Fruit fly (Drosophila melanogaster) whole organism, adult: ENCODE measurements around the gene CG8142.

ENCODE experiments used
- CG11617 ChIP-seq: fragments of 200-800 bp; sonication (Bioruptor generic); optimal IDR thresholded peaks from 2 replicates; lab custom pipeline; 2017; ENCODE audit warnings: mild to moderate bottlenecking, missing biosample characterization, missing genetic modification reagents, missing genetic modification characterization
- CG12768 ChIP-seq: fragments of 200-800 bp; sonication (Bioruptor generic); optimal IDR thresholded peaks from 2 replicates; lab custom pipeline; 2017; ENCODE audit warnings: missing biosample characterization, missing genetic modification characterization, mild to moderate bottlenecking, moderate library complexity, missing genetic modification reagents
- CG14711 ChIP-seq: fragments of 200-800 bp; sonication (Bioruptor generic); optimal IDR thresholded peaks from 2 replicates; lab custom pipeline; 2018; ENCODE audit warnings: missing biosample characterization, mild to moderate bottlenecking, missing genetic modification characterization, moderate library complexity
- CG1620 ChIP-seq: fragments of 200-800 bp; sonication (Bioruptor generic); optimal IDR thresholded peaks from 2 replicates; lab custom pipeline; 2016; ENCODE audit warnings: missing biosample characterization, missing genetic modification characterization
- CG33017 ChIP-seq: fragments of 200-800 bp; sonication (Bioruptor generic); optimal IDR thresholded peaks from 2 replicates; lab custom pipeline; 2018; ENCODE audit warnings: missing biosample characterization, mild to moderate bottlenecking, missing genetic modification characterization, moderate library complexity
- CG5204 ChIP-seq: fragments of 200-800 bp; sonication (Bioruptor generic); optimal IDR thresholded peaks from 2 replicates; lab custom pipeline; 2016; ENCODE audit warnings: missing biosample characterization, missing genetic modification characterization
- CG7045 ChIP-seq: fragments of 200-800 bp; sonication (Bioruptor generic); optimal IDR thresholded peaks from 2 replicates; lab custom pipeline; 2017; ENCODE audit warnings: missing biosample characterization, mild to moderate bottlenecking, missing genetic modification characterization
- CG7101 ChIP-seq: fragments of 200-800 bp; sonication (Bioruptor generic); optimal IDR thresholded peaks from 2 replicates; lab custom pipeline; 2018; ENCODE audit warnings: missing biosample characterization, mild to moderate bottlenecking, missing genetic modification characterization, moderate library complexity
- Clk ChIP-seq: fragments of 200-800 bp; sonication (Bioruptor generic); optimal IDR thresholded peaks from 2 replicates; lab custom pipeline; 2017; ENCODE audit warnings: missing biosample characterization, missing genetic modification characterization
- Crg-1 ChIP-seq: fragments of 200-800 bp; sonication (Bioruptor generic); optimal IDR thresholded peaks from 2 replicates; lab custom pipeline; 2016; ENCODE audit warnings: missing biosample characterization, missing genetic modification characterization
- Hr96 ChIP-seq: fragments of 200-800 bp; sonication (Bioruptor generic); optimal IDR thresholded peaks from 2 replicates; lab custom pipeline; 2016; ENCODE audit warnings: missing biosample characterization, missing genetic modification characterization
- Mnt ChIP-seq: fragments of 200-800 bp; sonication (Bioruptor generic); optimal IDR thresholded peaks from 2 replicates; lab custom pipeline; 2016; ENCODE audit warnings: missing biosample characterization, mild to moderate bottlenecking, missing genetic modification characterization
- bab1 ChIP-seq: fragments of 200-800 bp; sonication (Bioruptor generic); optimal IDR thresholded peaks from 3 replicates; lab custom pipeline; 2019; ENCODE audit warnings: missing biosample characterization, mild to moderate bottlenecking, missing genetic modification characterization, moderate library complexity
- cic ChIP-seq: fragments of 200-800 bp; sonication (Bioruptor generic); optimal IDR thresholded peaks from 2 replicates; lab custom pipeline; 2017; ENCODE audit warnings: missing biosample characterization, mild to moderate bottlenecking, missing genetic modification characterization, moderate library complexity
- cnc ChIP-seq, 2 experiments: fragments of >200 bp; optimal IDR thresholded peaks; 2 replicates each; lab custom pipeline; 2017
- kay ChIP-seq: fragments of 200-800 bp; sonication (Bioruptor generic); peaks from one replicate; lab custom pipeline; 2016; ENCODE audit warnings: missing biosample characterization, missing genetic modification characterization, borderline replicate concordance
- ovo ChIP-seq: fragments of 200-800 bp; sonication (Bioruptor generic); optimal IDR thresholded peaks from 2 replicates; lab custom pipeline; 2016; ENCODE audit warnings: missing biosample characterization, missing genetic modification characterization
- pad ChIP-seq: fragments of 200-800 bp; sonication (Bioruptor generic); optimal IDR thresholded peaks from 3 replicates; lab custom pipeline; 2017; ENCODE audit warnings: missing biosample characterization, missing genetic modification characterization, mild to moderate bottlenecking, moderate library complexity, missing genetic modification reagents
- tj ChIP-seq: fragments of 200-800 bp; sonication (Bioruptor generic); optimal IDR thresholded peaks from 3 replicates; lab custom pipeline; 2017; ENCODE audit warnings: missing biosample characterization, mild to moderate bottlenecking, missing genetic modification characterization, moderate library complexity
- toe ChIP-seq: fragments of 200-800 bp; sonication (Bioruptor generic); optimal IDR thresholded peaks from 2 replicates; lab custom pipeline; 2016; ENCODE audit warnings: missing biosample characterization, missing genetic modification characterization

Gene CG8142

dm6 chrX:17804048-17804447, 40.5 kb downstream of the CG8142 start:
- no peak for TF ChIP-seq CG5204 (GFP tag; lab: Kevin White, UChicago)
- no peak for TF ChIP-seq Hr96 (GFP tag; lab: Kevin White, UChicago)
- TF ChIP-seq cic: no peak
- no peak for TF ChIP-seq CG7045
- TF ChIP-seq ovo (GFP tag; lab: Kevin White, UChicago): no peak
- TF ChIP-seq pad (GFP tag; lab: Kevin White, UChicago): no peak
- TF ChIP-seq kay (GFP tag; lab: Kevin White, UChicago): no peak
- no peak for TF ChIP-seq CG14711 (tag; lab: Kevin White, UChicago)
- no peak for TF ChIP-seq Clk
- TF ChIP-seq CG12768 (GFP tag; lab: Kevin White, UChicago): no peak
- TF ChIP-seq Crg-1: no peak
- no peak for TF ChIP-seq bab1
- no peak for TF ChIP-seq Mnt

DNA sequence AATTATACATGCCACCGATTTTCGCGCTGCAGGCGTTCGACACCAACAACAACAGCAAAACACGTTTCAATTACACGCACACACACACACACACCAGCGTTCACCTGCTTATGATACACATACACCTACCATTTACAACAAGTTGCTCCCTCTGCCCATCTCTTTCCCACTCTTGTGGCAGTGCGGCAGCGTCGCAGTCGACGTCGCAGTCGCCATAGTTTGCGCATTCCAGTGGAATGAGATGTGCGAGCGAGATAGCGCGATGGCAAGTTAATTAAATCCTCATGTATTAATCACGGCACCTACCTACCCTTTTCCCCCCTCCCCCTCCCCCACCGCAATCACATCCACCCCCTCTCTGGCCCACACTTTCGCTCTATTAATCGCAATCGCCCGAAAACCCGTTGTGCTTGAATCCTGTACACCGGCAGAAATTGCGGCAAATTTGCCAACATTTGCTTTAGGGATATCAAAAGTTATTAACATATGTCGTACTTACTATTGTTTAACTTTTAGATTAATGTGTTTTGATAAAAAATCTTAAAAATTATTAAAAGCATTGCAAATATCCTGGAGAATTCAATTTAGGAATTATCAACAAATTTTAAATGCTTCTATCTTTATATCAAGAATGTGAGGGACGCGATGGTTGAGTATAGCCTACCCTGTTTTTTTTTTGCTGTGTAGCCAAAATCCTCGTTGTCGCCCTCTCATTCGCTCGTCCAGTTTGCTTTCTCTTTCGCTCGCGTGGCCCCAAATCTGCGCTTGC, 42.0 kb downstream of the CG8142 start:
- TF ChIP-seq Crg-1: no peak
- TF ChIP-seq Clk: no peak
- no peak for TF ChIP-seq cic
- TF ChIP-seq toe (GFP tag; lab: Kevin White, UChicago): no peak
- TF ChIP-seq CG7101 (tag; lab: Kevin White, UChicago): no peak
- no peak for TF ChIP-seq cnc (optimal IDR thresholded peaks at IDR 0.05; lab: Kevin White, UChicago)
- TF ChIP-seq CG14711 (tag; lab: Kevin White, UChicago): no peak
- TF ChIP-seq Hr96 (GFP tag; lab: Kevin White, UChicago): no peak
- TF ChIP-seq CG5204 (GFP tag; lab: Kevin White, UChicago): no peak
- TF ChIP-seq Mnt: no peak
- TF ChIP-seq kay (GFP tag; lab: Kevin White, UChicago): no peak

DNA sequence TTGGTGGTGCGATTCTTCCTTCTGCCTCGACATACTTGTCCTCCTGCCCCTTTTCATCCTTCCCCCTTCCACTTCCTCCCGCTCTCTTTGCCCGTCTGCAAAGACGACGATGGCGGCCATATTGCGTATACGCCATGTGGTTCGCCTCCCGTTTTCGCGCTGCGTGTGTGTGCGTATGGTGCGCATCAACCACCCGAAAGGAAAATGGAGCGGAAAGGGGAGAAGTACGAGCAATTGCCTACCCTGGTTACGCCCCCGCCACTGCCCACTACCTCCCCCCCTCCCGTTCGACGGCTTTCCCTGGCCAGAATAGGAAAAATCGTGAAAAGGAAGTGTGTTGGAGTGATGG, 44.7 kb downstream of the CG8142 start:
- TF ChIP-seq CG12768 (GFP tag; lab: Kevin White, UChicago) (no peak), cnc (optimal IDR thresholded peaks at IDR 0.05; lab: Kevin White, UChicago) (no peak), ovo (GFP tag; lab: Kevin White, UChicago) (no peak), CG14711 (tag; lab: Kevin White, UChicago) (no peak), CG7045 (no peak), Clk (no peak), toe (GFP tag; lab: Kevin White, UChicago) (no peak)

dm6 chrX:17799070-17799802, 45.3 kb downstream of the CG8142 start:
- no peak for TF ChIP-seq pad (GFP tag; lab: Kevin White, UChicago)
- no peak for TF ChIP-seq CG5204 (GFP tag; lab: Kevin White, UChicago)
- TF ChIP-seq CG11617 (GFP tag; lab: Kevin White, UChicago): no peak
- TF ChIP-seq CG14711 (tag; lab: Kevin White, UChicago): no peak
- no peak for TF ChIP-seq CG7101 (tag; lab: Kevin White, UChicago)
- no peak for TF ChIP-seq cnc (optimal IDR thresholded peaks at IDR 0.05; lab: Kevin White, UChicago)
- no peak for TF ChIP-seq ovo (GFP tag; lab: Kevin White, UChicago)
- no peak for TF ChIP-seq kay (GFP tag; lab: Kevin White, UChicago)
- TF ChIP-seq CG1620 (GFP tag; lab: Kevin White, UChicago): no peak
- no peak for TF ChIP-seq CG33017 (tag; lab: Kevin White, UChicago)
- no peak for TF ChIP-seq toe (GFP tag; lab: Kevin White, UChicago)
- no peak for TF ChIP-seq CG12768 (GFP tag; lab: Kevin White, UChicago)
- TF ChIP-seq Hr96 (GFP tag; lab: Kevin White, UChicago): no peak
- TF ChIP-seq tj (GFP tag; lab: Kevin White, UChicago): no peak
- no peak for TF ChIP-seq Clk
- no peak for TF ChIP-seq cic
- TF ChIP-seq CG7045: no peak
